Worm (Caenorhabditis elegans) whole organism, midembryonic: ENCODE data around the gene Y50E8A.6.
"Not testable (repeated sequence)": the region's sequence is repeated elsewhere in the genome, so short reads cannot be mapped to it uniquely, and the experiment has no call there.

Experiments
- T22C8.4 ChIP-seq: fragments of 200-800 bp; sonication (Bioruptor generic); IDR thresholded peaks from 2 replicates; pipeline ENCODE4 v1.3.6; 2022; ENCODE audit warnings: missing genetic modification characterization, missing compliant biosample characterization
- cog-1 ChIP-seq: sonication (generic microtip); optimal IDR thresholded peaks from 2 replicates; lab custom pipeline; 2016; ENCODE audit warnings: missing genetic modification characterization, missing compliant biosample characterization
- flt-1 ChIP-seq: fragments of 200-800 bp; sonication (Bioruptor generic); IDR thresholded peaks from 2 replicates; pipeline ENCODE4 v1.3.6; 2022; ENCODE audit warnings: missing genetic modification characterization, missing compliant biosample characterization
- klf-2 ChIP-seq: fragments of 200-800 bp; sonication (Bioruptor generic); conservative IDR thresholded peaks from 2 replicates; pipeline ENCODE4 v1.3.6; 2022; ENCODE audit warnings: missing genetic modification reagents, missing genetic modification characterization, missing compliant biosample characterization
- med-1 ChIP-seq: sonication (generic microtip); optimal IDR thresholded peaks from 2 replicates; lab custom pipeline; 2017; ENCODE audit warnings: missing genetic modification characterization, mild to moderate bottlenecking, missing compliant biosample characterization, antibody characterized with exemption, missing genetic modification reagents; ENCODE audit not compliant: insufficient read depth
- ref-1 ChIP-seq: fragments of 200-800 bp; sonication (Bioruptor generic); conservative IDR thresholded peaks from 2 replicates; pipeline ENCODE4 v1.3.6; 2022; ENCODE audit warnings: missing genetic modification reagents, missing genetic modification characterization, missing compliant biosample characterization
- tab-1 ChIP-seq: fragments of 200-800 bp; sonication (Bioruptor generic); IDR thresholded peaks from 2 replicates; pipeline ENCODE4 v1.3.6; 2022; ENCODE audit warnings: missing genetic modification characterization, missing compliant biosample characterization
- ztf-23 ChIP-seq: fragments of 200-800 bp; sonication (Bioruptor generic); IDR thresholded peaks from 2 replicates; pipeline ENCODE4 v1.3.6; 2022; ENCODE audit warnings: missing genetic modification reagents, missing genetic modification characterization, missing compliant biosample characterization
- ztf-29 ChIP-seq: fragments of 200-800 bp; sonication (Bioruptor generic); IDR thresholded peaks from 2 replicates; pipeline ENCODE4 v1.3.6; 2022; ENCODE audit warnings: missing genetic modification reagents, missing genetic modification characterization, missing compliant biosample characterization

Gene Y50E8A.6

DNA sequence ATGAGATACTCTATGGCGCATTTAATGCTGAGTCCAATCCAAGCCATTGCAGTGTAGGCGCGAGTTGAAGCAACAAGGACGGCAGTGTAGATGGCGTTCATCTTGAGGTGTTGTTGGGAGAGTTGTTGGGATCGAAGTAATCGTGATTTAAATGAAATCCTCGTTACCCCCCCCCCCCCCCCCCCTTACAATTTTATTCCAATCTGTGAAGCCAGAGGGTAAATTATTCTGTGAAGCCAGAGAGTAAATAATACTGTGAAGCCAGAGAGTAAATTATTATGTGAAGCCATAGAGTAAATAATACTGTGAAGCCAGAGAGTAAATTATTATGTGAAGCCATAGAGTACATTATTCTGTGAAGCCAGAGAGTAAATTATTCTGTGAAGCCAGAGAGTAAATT lies 9.2 kb upstream of the Y50E8A.6 start, which contains the start of gene nspa-10:
Gene nspa-10 (minus strand): TSS at position 101 of the 400 bp plus-strand sequence.
- not testable (repeated sequence) for TF ChIP-seq cog-1; ref-1; flt-1 (GFP tag; lab: Robert Waterston, UW)

DNA sequence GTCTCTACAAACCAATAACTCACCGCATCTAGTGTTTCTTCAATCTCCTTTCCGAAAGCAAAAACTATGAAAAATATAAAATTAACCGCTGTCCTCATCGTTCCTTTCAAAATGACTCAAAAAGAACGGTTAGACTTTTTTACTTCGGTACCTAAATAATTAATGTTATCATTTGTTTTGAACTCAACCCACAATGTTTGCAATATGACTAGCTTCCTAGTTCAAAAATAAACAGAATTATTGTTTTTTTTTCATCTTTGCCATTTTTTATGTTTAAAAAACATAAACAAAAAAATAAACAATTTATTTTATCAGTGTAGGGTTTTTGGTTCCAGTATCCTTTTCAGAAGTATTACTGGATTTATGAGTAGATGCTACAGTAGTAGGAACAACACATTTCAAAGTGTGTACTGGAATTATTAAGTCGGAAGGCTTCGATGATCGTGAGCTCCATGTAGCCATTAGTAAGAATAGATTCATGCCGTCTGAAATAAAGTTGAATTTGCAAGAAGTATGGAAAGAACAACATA lies 7.5 kb upstream of the Y50E8A.6 start, which contains the start of the genes lipl-8 and Y50E8A.22:
Gene lipl-8 (minus strand): TSS at position 101 of the 530 bp plus-strand sequence.
Gene Y50E8A.22 (minus strand): TSS at position 480 of the 530 bp plus-strand sequence.
- TF ChIP-seq ztf-23 (GFP tag; lab: Robert Waterston, UW) = no peak
- TF ChIP-seq med-1 (GFP tag; lab: Kevin White, UChicago) = no peak
- TF ChIP-seq flt-1 (GFP tag; lab: Robert Waterston, UW) = no peak
- no peak for TF ChIP-seq ztf-29 (GFP tag; lab: Robert Waterston, UW)
- TF ChIP-seq ref-1 = no peak
- TF ChIP-seq klf-2 = no peak
- TF ChIP-seq T22C8.4 (GFP tag; lab: Robert Waterston, UW) = no peak
- no peak for TF ChIP-seq tab-1 (GFP tag; lab: Robert Waterston, UW)
- TF ChIP-seq cog-1 = no peak

DNA sequence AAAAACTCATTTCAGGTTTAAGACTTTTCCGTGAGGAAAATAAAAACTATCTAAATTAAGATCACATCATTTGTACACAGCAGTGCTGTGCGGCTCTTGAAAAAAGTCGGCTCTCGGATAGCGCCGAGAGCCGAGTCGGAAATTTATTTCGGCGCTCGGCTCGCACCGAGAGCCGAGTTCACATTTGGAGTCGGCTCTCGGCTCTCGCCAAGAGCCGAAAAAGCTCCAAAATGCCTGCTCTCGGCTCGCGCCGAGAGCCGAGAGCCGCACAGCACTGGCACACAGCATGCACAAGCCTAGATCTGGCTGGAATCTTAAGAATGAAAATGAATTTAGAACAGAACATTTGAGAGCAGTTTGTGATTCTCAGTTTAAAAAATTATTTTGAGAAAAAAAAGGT lies 5.8 kb upstream of the Y50E8A.6 start:
- no peak for TF ChIP-seq ztf-29 (GFP tag; lab: Robert Waterston, UW)
- TF ChIP-seq T22C8.4 (GFP tag; lab: Robert Waterston, UW) = no peak
- no peak for TF ChIP-seq med-1 (GFP tag; lab: Kevin White, UChicago)
- no peak for TF ChIP-seq ztf-23 (GFP tag; lab: Robert Waterston, UW)
- no peak for TF ChIP-seq ref-1
- TF ChIP-seq flt-1 (GFP tag; lab: Robert Waterston, UW) = no peak

DNA sequence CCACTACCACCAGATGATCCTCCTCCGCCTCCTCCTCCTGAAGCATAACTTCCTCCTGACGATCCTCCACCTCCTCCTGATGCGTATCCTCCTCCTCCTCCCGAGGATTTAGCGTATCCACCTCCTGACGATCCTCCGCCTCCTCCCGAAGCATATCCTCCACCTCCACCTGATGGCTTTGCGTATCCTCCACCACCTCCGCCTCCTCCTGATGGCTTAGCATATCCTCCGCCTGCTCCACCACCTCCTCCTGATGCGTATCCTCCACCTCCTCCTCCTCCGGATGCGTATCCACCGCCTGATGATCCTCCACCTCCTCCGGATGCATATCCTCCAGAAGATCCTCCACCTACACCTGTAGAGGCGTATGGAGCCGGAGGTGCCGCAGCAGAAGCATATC lies 3.7 kb upstream of the Y50E8A.6 start:
- peak; percentile 67; the same call in 1 of the 2 replicates for TF ChIP-seq tab-1 (GFP tag; lab: Robert Waterston, UW)
- 0 out of 2 replicates have a peak, but pooled peaks have one; percentile 11 for TF ChIP-seq klf-2
- TF ChIP-seq ztf-23 (GFP tag; lab: Robert Waterston, UW) = no peak

DNA sequence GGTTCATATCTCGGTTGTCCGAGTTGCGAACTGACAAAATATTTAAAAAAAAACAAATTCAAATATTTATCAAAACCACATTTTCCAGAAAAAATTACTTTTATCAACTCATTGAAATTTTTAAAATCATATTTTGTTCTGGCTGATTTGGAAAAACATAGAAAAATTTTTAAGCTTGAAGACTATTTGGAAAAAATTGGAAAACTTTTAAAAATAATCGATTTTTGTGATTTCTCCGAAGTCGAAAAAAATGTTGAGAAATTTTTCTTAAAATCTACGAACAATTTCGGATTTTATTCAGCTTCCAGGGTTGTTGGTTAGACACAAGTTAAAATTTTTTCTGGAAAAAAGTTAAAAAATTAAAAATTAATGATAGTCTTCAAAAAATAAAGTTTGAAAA lies 4.3 kb downstream of the Y50E8A.6 start, which contains the start of gene Y50E8A.5:
Gene Y50E8A.5 (minus strand): TSS at position 101 of the 400 bp plus-strand sequence.
- no peak for TF ChIP-seq klf-2
- no peak for TF ChIP-seq ztf-23 (GFP tag; lab: Robert Waterston, UW)
- TF ChIP-seq med-1 (GFP tag; lab: Kevin White, UChicago) = no peak
- no peak for TF ChIP-seq T22C8.4 (GFP tag; lab: Robert Waterston, UW)

DNA sequence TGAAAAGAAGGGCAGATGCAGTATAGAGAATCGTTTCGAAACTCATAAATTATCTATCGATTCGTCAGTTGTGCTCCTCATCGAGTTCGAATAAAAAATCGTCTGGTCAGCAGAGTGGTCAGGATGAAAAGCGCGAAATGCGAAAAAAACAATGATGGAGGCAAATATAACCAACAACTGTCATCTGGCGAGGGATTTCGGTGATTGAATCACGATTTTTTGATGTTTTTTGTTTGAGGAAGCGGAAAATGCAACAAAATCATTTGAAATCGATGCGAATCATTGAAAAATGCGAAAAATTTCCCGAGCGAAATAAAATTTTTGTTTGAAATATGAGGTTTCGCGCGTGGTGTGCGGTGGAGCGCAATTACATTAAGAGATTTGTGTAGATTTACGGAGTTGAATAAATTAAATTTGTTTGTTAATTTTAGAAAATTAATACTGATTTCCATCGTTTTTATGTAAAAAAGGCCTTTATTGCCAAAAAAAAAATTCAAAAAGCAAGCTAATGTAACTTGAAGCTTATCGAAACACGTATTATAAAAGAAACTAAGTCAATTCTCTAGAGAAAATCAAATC lies 6.9 kb downstream of the Y50E8A.6 start, which contains the start of gene unc-61:
Gene unc-61 (minus strand): TSS at position 51 of the 579 bp plus-strand sequence.
- no peak for TF ChIP-seq med-1 (GFP tag; lab: Kevin White, UChicago)
- TF ChIP-seq klf-2 = no peak
- no peak for TF ChIP-seq flt-1 (GFP tag; lab: Robert Waterston, UW)
- TF ChIP-seq ref-1 = no peak
- TF ChIP-seq ztf-29 (GFP tag; lab: Robert Waterston, UW) = no peak
- no peak for TF ChIP-seq ztf-23 (GFP tag; lab: Robert Waterston, UW)
- no peak for TF ChIP-seq T22C8.4 (GFP tag; lab: Robert Waterston, UW)
- TF ChIP-seq tab-1 (GFP tag; lab: Robert Waterston, UW) = no peak
- TF ChIP-seq cog-1 = no peak

DNA sequence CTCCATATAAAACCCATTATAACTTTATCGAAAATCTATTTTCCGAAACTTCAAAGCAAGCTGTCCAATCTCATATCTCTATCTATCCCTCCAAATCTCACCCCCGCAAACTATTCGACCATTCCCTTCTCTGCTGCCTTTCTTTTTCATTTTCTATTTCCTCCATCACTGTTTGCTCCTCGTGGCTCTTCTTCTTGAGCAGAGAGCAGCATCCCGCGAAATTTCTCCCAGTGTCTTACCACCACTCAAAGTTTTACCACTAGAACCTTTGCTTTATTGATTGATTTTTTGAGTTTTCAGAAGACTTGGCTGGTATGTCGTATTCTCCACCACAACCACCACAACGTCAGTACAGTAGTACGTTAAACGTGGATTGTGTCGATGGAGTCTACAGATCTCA lies 11.8 kb downstream of the Y50E8A.6 start, which contains the start of gene oig-3:
Gene oig-3 (plus strand): TSS at position 301 of the 400 bp plus-strand sequence.
- no peak for TF ChIP-seq med-1 (GFP tag; lab: Kevin White, UChicago)
- no peak for TF ChIP-seq klf-2
- TF ChIP-seq tab-1 (GFP tag; lab: Robert Waterston, UW) = no peak
- TF ChIP-seq T22C8.4 (GFP tag; lab: Robert Waterston, UW) = no peak
- TF ChIP-seq flt-1 (GFP tag; lab: Robert Waterston, UW) = no peak
- no peak for TF ChIP-seq ref-1
- no peak for TF ChIP-seq cog-1
- TF ChIP-seq ztf-23 (GFP tag; lab: Robert Waterston, UW) = no peak
- no peak for TF ChIP-seq ztf-29 (GFP tag; lab: Robert Waterston, UW)

DNA sequence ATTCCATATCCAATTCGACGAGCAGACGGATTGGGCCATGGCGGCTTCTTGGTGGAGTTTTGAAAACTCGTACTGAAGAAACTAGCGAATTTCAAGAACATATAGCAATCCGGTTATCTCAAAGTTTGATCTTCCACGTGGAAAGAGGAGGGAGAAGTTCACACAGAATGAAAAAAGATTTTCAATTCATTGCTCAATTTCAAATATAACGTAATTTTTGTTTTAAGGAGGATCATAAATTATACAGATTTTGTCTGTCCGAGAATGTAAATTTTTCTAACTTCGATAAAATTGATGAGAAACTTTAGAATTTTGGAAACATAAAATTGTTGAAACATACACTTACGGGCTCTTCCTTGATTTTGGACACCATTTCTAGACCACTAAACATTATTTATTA lies 12.4 kb downstream of the Y50E8A.6 start, which contains the start of gene Y50E8A.2:
Gene Y50E8A.2 (minus strand): TSS at position 101 of the 400 bp plus-strand sequence.
- TF ChIP-seq tab-1 (GFP tag; lab: Robert Waterston, UW) = no peak

DNA sequence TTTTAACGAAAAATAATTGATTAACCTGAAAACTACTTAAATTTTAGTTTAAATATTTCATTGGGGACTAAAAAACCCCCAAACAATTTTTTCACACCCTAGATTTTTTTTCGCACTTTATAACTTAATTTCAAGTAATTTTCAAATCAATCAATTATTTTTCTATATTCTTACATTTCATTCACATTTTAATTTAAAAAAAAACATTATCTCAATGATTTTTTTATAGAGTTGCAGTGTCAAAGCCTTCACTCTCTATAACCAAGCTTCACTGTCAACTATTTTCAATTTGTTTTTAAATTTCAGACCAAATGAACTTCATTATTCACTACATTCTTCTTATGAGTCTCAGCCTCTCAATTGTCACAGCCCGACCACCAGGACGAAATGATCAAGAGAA lies 14.5 kb downstream of the Y50E8A.6 start, which contains the start of gene Y50E8A.1:
Gene Y50E8A.1 (plus strand): TSS at position 301 of the 400 bp plus-strand sequence.
- TF ChIP-seq med-1 (GFP tag; lab: Kevin White, UChicago) (no peak), ztf-23 (GFP tag; lab: Robert Waterston, UW) (no peak), flt-1 (GFP tag; lab: Robert Waterston, UW) (no peak), cog-1 (no peak), T22C8.4 (GFP tag; lab: Robert Waterston, UW) (no peak), ref-1 (no peak), tab-1 (GFP tag; lab: Robert Waterston, UW) (no peak)

DNA sequence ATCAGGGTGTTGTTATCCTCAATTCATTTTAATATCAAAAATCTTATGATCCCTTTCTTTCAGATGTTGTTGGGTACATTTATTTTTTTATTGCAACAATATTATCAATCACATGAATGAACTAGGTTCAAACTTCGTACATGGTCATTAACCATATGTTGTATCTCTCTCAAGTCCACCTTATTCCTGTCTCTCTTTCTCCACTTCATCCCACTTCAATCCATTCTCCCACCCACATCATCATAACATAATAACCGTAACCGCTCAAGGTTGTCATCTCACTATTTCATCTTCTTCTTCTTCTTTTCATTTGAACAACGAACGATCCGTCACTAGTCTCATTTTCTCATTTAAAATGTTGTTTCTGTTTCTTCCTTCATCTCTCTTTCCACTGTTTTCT lies 15.7 kb downstream of the Y50E8A.6 start:
- TF ChIP-seq tab-1 (GFP tag; lab: Robert Waterston, UW) = no peak
- no peak for TF ChIP-seq ref-1
- TF ChIP-seq ztf-29 (GFP tag; lab: Robert Waterston, UW) = no peak
- no peak for TF ChIP-seq T22C8.4 (GFP tag; lab: Robert Waterston, UW)
- no peak for TF ChIP-seq klf-2
- TF ChIP-seq ztf-23 (GFP tag; lab: Robert Waterston, UW) = no peak
- no peak for TF ChIP-seq med-1 (GFP tag; lab: Kevin White, UChicago)
- TF ChIP-seq cog-1 = no peak
- no peak for TF ChIP-seq flt-1 (GFP tag; lab: Robert Waterston, UW)
